Worm (Caenorhabditis elegans) whole organism, young adult: ENCODE measurements around the gene K12B6.4.

ENCODE experiments used
- B0336.3 ChIP-seq: fragments of 200-800 bp; sonication (Bioruptor generic); IDR thresholded peaks from 2 replicates; pipeline ENCODE4 v1.3.6; 2022; ENCODE audit warnings: missing genetic modification characterization, missing compliant biosample characterization
- D2030.7 ChIP-seq: fragments of 200-800 bp; sonication (Bioruptor generic); IDR thresholded peaks from 2 replicates; pipeline ENCODE4 v1.3.6; 2022; ENCODE audit warnings: missing genetic modification reagents, missing genetic modification characterization, missing compliant biosample characterization
- ama-1 ChIP-seq, 3 experiments: fragments of 150-350 bp in 1 of 3; sonication (generic microtip) in 2 of 3; optimal IDR thresholded peaks; 2 replicates each; lab custom pipeline; 2014 to 2018; ENCODE audit warnings: missing biosample characterization in 2 of 3, missing genetic modification characterization in 2 of 3, missing genetic modification reagents in 2 of 3
- chd-7 ChIP-seq: sonication (generic microtip); optimal IDR thresholded peaks from 2 replicates; lab custom pipeline; 2016; ENCODE audit warnings: mild to moderate bottlenecking, missing genetic modification characterization, moderate library complexity, missing compliant biosample characterization
- dpl-1 ChIP-seq: fragments of 150-350 bp; optimal IDR thresholded peaks from 2 replicates; lab custom pipeline; 2014; ENCODE audit warnings: missing biosample characterization, missing genetic modification reagents, missing genetic modification characterization
- hlh-12 ChIP-seq: sonication (generic microtip); optimal IDR thresholded peaks from 2 replicates; lab custom pipeline; 2016; ENCODE audit warnings: missing genetic modification characterization, missing compliant biosample characterization
- lag-1 ChIP-seq: fragments of 200-800 bp; sonication (Bioruptor generic); IDR thresholded peaks from 2 replicates; pipeline ENCODE4 v1.3.6; 2022; ENCODE audit warnings: missing genetic modification reagents, missing genetic modification characterization, missing compliant biosample characterization
- madf-10 ChIP-seq: sonication (generic microtip); optimal IDR thresholded peaks from 2 replicates; lab custom pipeline; 2016; ENCODE audit warnings: mild to moderate bottlenecking, missing genetic modification characterization, missing compliant biosample characterization
- nhr-27 ChIP-seq: fragments of 200-800 bp; sonication (Bioruptor generic); optimal IDR thresholded peaks from 2 replicates; lab custom pipeline; 2018; ENCODE audit warnings: mild to moderate bottlenecking, missing genetic modification characterization, moderate library complexity, missing compliant biosample characterization
- snpc-4 ChIP-seq, 5 experiments: fragments of 150-350 bp in 1 of 5; sonication (generic microtip) in 4 of 5; optimal IDR thresholded peaks; 2 replicates each; lab custom pipeline; 2014 to 2018; ENCODE audit warnings: missing genetic modification characterization in 5 of 5, missing biosample characterization in 3 of 5, antibody characterized with exemption in 2 of 5, mild to moderate bottlenecking in 2 of 5, missing compliant biosample characterization in 2 of 5, missing genotype in 2 of 5, moderate library complexity in 2 of 5, missing genetic modification reagents in 1 of 5

ce11 chrV:6311936-6312335, 30.9 kb upstream of the K12B6.4 start:
- TF ChIP-seq ama-1 (optimal IDR thresholded peaks at IDR 0.05; lab: Kevin White, UChicago) (no peak), ama-1 (GFP tag; optimal IDR thresholded peaks at IDR 0.05; lab: Kevin White, UChicago) (no peak), dpl-1 (GFP tag; lab: Kevin White, UChicago) (no peak), D2030.7 (GFP tag; lab: Robert Waterston, UW) (no peak), lag-1 (no peak), B0336.3 (no peak), madf-10 (tag; lab: Kevin White, UChicago) (no peak), nhr-27 (tag; lab: Kevin White, UChicago) (no peak), snpc-4 (GFP tag; optimal IDR thresholded peaks at IDR 0.05; lab: Kevin White, UChicago) (no peak), snpc-4 (tag; optimal IDR thresholded peaks at IDR 0.05; lab: Kevin White, UChicago) (no peak), chd-7 (tag; lab: Kevin White, UChicago) (no peak), hlh-12 (no peak)
